Worm (Caenorhabditis elegans): ENCODE data around the gene C36E8.6.

DNA sequence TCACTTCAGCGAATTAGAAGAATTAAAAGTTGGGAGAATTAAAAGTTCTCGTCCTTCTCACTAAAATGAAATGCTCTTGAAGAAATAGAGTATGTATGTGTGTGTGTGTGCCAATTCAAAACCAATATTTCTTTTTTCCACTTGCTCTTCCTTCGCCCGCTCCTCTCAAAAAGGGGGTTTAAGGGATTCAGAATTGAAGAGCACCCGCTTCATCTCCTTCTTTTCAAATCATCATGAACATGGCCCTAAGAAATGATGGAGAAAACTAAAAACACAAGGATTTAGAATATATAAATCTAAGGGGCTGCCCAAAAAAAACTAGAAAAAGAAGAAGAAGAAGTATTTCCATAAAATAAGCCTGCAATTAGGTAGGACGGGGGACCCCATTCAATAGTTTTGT lies 18.7 kb upstream of the C36E8.6 start:
- TF ChIP-seq ceh-43 (GFP tag; optimal IDR thresholded peaks at IDR 0.05) (no peak), snpc-4 (tag; optimal IDR thresholded peaks at IDR 0.05) (no peak)

Measured in whole organism, mixed stage, embryonic.